Fruit fly (Drosophila melanogaster) whole organism, embryonic: ENCODE results near the gene CG13031.

Experiments used
- ATbp ChIP-seq: fragments of 200-800 bp; sonication (Bioruptor generic); optimal IDR thresholded peaks from 2 replicates; lab custom pipeline; 2017; ENCODE audit warnings: missing biosample characterization, mild to moderate bottlenecking, missing genetic modification characterization, missing genetic modification reagents
- Asciz ChIP-seq: fragments of 200-800 bp; sonication (Bioruptor generic); optimal IDR thresholded peaks from 2 replicates; lab custom pipeline; 2017; ENCODE audit warnings: missing biosample characterization, mild to moderate bottlenecking, missing genetic modification characterization, missing genetic modification reagents
- Bgb ChIP-seq: fragments of 200-800 bp; sonication (Bioruptor generic); IDR thresholded peaks from 2 replicates; pipeline ENCODE4 v1.3.6; 2022; ENCODE audit warnings: missing biosample characterization, missing genetic modification characterization; ENCODE audit not compliant: partially characterized antibody
- CG12071 ChIP-seq: fragments of 200-800 bp; sonication (Bioruptor generic); optimal IDR thresholded peaks from 3 replicates; lab custom pipeline; 2018; ENCODE audit warnings: missing biosample characterization, mild to moderate bottlenecking, missing genetic modification characterization
- CG12391 ChIP-seq: fragments of 200-800 bp; sonication (Bioruptor generic); optimal IDR thresholded peaks from 3 replicates; lab custom pipeline; 2018; ENCODE audit warnings: missing biosample characterization, mild to moderate bottlenecking, missing genetic modification characterization, moderate library complexity
- CG13624 ChIP-seq: fragments of 200-800 bp; sonication (Bioruptor generic); optimal IDR thresholded peaks from 2 replicates; lab custom pipeline; 2016; ENCODE audit warnings: missing biosample characterization, missing genetic modification characterization
- CG14860 ChIP-seq: fragments of 200-800 bp; sonication (Bioruptor generic); IDR thresholded peaks from 3 replicates; pipeline ENCODE4 v1.3.6; 2022; ENCODE audit warnings: missing biosample characterization, missing genetic modification characterization; ENCODE audit not compliant: partially characterized antibody
- CG15011 ChIP-seq: fragments of 200-800 bp; sonication (Bioruptor generic); optimal IDR thresholded peaks from 3 replicates; lab custom pipeline; 2018; ENCODE audit warnings: missing biosample characterization, mild to moderate bottlenecking, missing genetic modification characterization
- CG15514 ChIP-seq: fragments of 200-800 bp; sonication (Bioruptor generic); optimal IDR thresholded peaks from 3 replicates; lab custom pipeline; 2017; ENCODE audit warnings: missing biosample characterization, missing genetic modification characterization, mild to moderate bottlenecking, moderate library complexity, missing genetic modification reagents
- CG16779 ChIP-seq: fragments of 200-800 bp; sonication (Bioruptor generic); IDR thresholded peaks from 2 replicates; pipeline ENCODE4 v1.3.6; 2022; ENCODE audit warnings: missing biosample characterization, missing genetic modification characterization
- CG17359 ChIP-seq: fragments of 200-800 bp; sonication (Bioruptor generic); optimal IDR thresholded peaks from 3 replicates; lab custom pipeline; 2018; ENCODE audit warnings: missing biosample characterization, mild to moderate bottlenecking, missing genetic modification characterization, moderate library complexity
- CG18764 ChIP-seq: fragments of 200-800 bp; sonication (Bioruptor generic); optimal IDR thresholded peaks from 3 replicates; lab custom pipeline; 2016; ENCODE audit warnings: missing biosample characterization, missing genetic modification characterization
- CG2199 ChIP-seq: fragments of 200-800 bp; sonication (Bioruptor generic); IDR thresholded peaks from 3 replicates; pipeline ENCODE4 v1.3.6; 2022; ENCODE audit warnings: missing biosample characterization, missing genetic modification characterization
- CG2889 ChIP-seq: fragments of 200-800 bp; sonication (Bioruptor generic); IDR thresholded peaks from 3 replicates; pipeline ENCODE4 v1.3.6; 2022; ENCODE audit warnings: missing biosample characterization, missing genetic modification characterization
- CG31224 ChIP-seq: fragments of 200-800 bp; sonication (Bioruptor generic); IDR thresholded peaks from 2 replicates; pipeline ENCODE4 v1.3.6; 2022; ENCODE audit warnings: missing biosample characterization, missing genetic modification characterization
- CG33213 ChIP-seq: fragments of 200-800 bp; sonication (Bioruptor generic); optimal IDR thresholded peaks from 3 replicates; lab custom pipeline; 2016; ENCODE audit warnings: missing biosample characterization, missing genetic modification characterization
- CG7786 ChIP-seq: fragments of 200-800 bp; sonication (Bioruptor generic); optimal IDR thresholded peaks from 2 replicates; lab custom pipeline; 2016; ENCODE audit warnings: missing biosample characterization, missing genetic modification characterization
- CG7839 ChIP-seq: fragments of 200-800 bp; sonication (Bioruptor generic); optimal IDR thresholded peaks from 3 replicates; lab custom pipeline; 2018; ENCODE audit warnings: missing biosample characterization, mild to moderate bottlenecking, missing genetic modification characterization, moderate library complexity
- CG8281 ChIP-seq: fragments of 200-800 bp; sonication (Bioruptor generic); optimal IDR thresholded peaks from 2 replicates; lab custom pipeline; 2018; ENCODE audit warnings: missing biosample characterization, mild to moderate bottlenecking, missing genetic modification characterization, moderate library complexity
- CG9727 ChIP-seq: fragments of 200-800 bp; sonication (Bioruptor generic); optimal IDR thresholded peaks from 3 replicates; lab custom pipeline; 2017; ENCODE audit warnings: missing biosample characterization, mild to moderate bottlenecking, missing genetic modification characterization
- CG9876 ChIP-seq: fragments of 200-800 bp; sonication (Bioruptor generic); optimal IDR thresholded peaks from 2 replicates; lab custom pipeline; 2016; ENCODE audit warnings: missing biosample characterization, missing genetic modification characterization
- Camta ChIP-seq: fragments of 200-800 bp; sonication (Bioruptor generic); optimal IDR thresholded peaks from 2 replicates; lab custom pipeline; 2016; ENCODE audit warnings: missing biosample characterization, missing genetic modification characterization
- CoRest ChIP-seq: fragments of 200-800 bp; sonication (Bioruptor generic); optimal IDR thresholded peaks from 3 replicates; lab custom pipeline; 2018; ENCODE audit warnings: missing biosample characterization, mild to moderate bottlenecking, missing genetic modification characterization, moderate library complexity
- D19B ChIP-seq: fragments of 200-800 bp; sonication (Bioruptor generic); optimal IDR thresholded peaks from 2 replicates; lab custom pipeline; 2017; ENCODE audit warnings: missing biosample characterization, mild to moderate bottlenecking, missing genetic modification characterization
- Dbx ChIP-seq: fragments of 200-800 bp; sonication (Bioruptor generic); IDR thresholded peaks from 3 replicates; pipeline ENCODE4 v1.3.6; 2022; ENCODE audit warnings: missing biosample characterization, missing genetic modification characterization
- Doc2 ChIP-seq: fragments of 200-800 bp; sonication (Bioruptor generic); IDR thresholded peaks from 2 replicates; pipeline ENCODE4 v1.3.6; 2022; ENCODE audit warnings: missing biosample characterization, missing genetic modification characterization
- Dref ChIP-seq: fragments of 200-800 bp; sonication (Bioruptor generic); IDR thresholded peaks from 2 replicates; pipeline ENCODE4 v1.3.6; 2022; ENCODE audit warnings: missing biosample characterization, missing genetic modification characterization
- E2f1 ChIP-seq: fragments of 200-800 bp; sonication (Bioruptor generic); IDR thresholded peaks from 2 replicates; pipeline ENCODE4 v1.3.6; 2022; ENCODE audit warnings: missing biosample characterization, missing genetic modification characterization
- Gsc ChIP-seq: fragments of 200-800 bp; sonication (Bioruptor generic); IDR thresholded peaks from 2 replicates; pipeline ENCODE4 v1.3.6; 2022; ENCODE audit warnings: missing biosample characterization, missing genetic modification characterization
- HHEX ChIP-seq: fragments of 200-800 bp; sonication (Bioruptor generic); optimal IDR thresholded peaks from 3 replicates; lab custom pipeline; 2017; ENCODE audit warnings: missing biosample characterization, mild to moderate bottlenecking, missing genetic modification characterization, missing genetic modification reagents
- HLH3B ChIP-seq: fragments of 200-800 bp; sonication (Bioruptor generic); IDR thresholded peaks from 2 replicates; pipeline ENCODE4 v1.3.6; 2022; ENCODE audit warnings: missing biosample characterization, missing genetic modification characterization
- Hand ChIP-seq: fragments of 200-800 bp; sonication (Bioruptor generic); optimal IDR thresholded peaks from 2 replicates; lab custom pipeline; 2017; ENCODE audit warnings: mild to moderate bottlenecking, missing biosample characterization, missing genetic modification reagents, missing genetic modification characterization
- Hmr ChIP-seq: fragments of 200-800 bp; sonication (Bioruptor generic); optimal IDR thresholded peaks from 3 replicates; lab custom pipeline; 2017; ENCODE audit warnings: mild to moderate bottlenecking, missing biosample characterization, missing genetic modification reagents, missing genetic modification characterization
- Opbp ChIP-seq: fragments of 200-800 bp; sonication (Bioruptor generic); IDR thresholded peaks from 3 replicates; pipeline ENCODE4 v1.3.6; 2022; ENCODE audit warnings: missing biosample characterization, missing genetic modification characterization; ENCODE audit not compliant: partially characterized antibody
- Ravus ChIP-seq: fragments of 200-800 bp; sonication (Bioruptor generic); IDR thresholded peaks from 2 replicates; pipeline ENCODE4 v1.3.6; 2022; ENCODE audit warnings: missing biosample characterization, missing genetic modification characterization
- cato ChIP-seq: fragments of 200-800 bp; sonication (Bioruptor generic); optimal IDR thresholded peaks from 2 replicates; lab custom pipeline; 2016; ENCODE audit warnings: missing biosample characterization, missing genetic modification characterization, borderline replicate concordance
- caup ChIP-seq: fragments of 200-800 bp; sonication (Bioruptor generic); optimal IDR thresholded peaks from 3 replicates; lab custom pipeline; 2017; ENCODE audit warnings: missing biosample characterization, mild to moderate bottlenecking, missing genetic modification characterization, moderate library complexity; ENCODE audit not compliant: severe bottlenecking
- chm ChIP-seq: fragments of 200-800 bp; sonication (Bioruptor generic); IDR thresholded peaks from 2 replicates; pipeline ENCODE4 v1.3.6; 2022; ENCODE audit warnings: missing biosample characterization, missing genetic modification characterization
- grau ChIP-seq: fragments of 200-800 bp; optimal IDR thresholded peaks from 3 replicates; lab custom pipeline; 2019; ENCODE audit warnings: missing biosample characterization, mild to moderate bottlenecking, missing genetic modification characterization, moderate library complexity
- kay ChIP-seq: fragments of 200-800 bp; sonication (Bioruptor generic); optimal IDR thresholded peaks from 2 replicates; lab custom pipeline; 2016; ENCODE audit warnings: missing biosample characterization, missing genetic modification characterization
- psq ChIP-seq: fragments of 200-800 bp; sonication (Bioruptor generic); optimal IDR thresholded peaks from 2 replicates; lab custom pipeline; 2017; ENCODE audit warnings: missing biosample characterization, missing genetic modification characterization
- ranshi ChIP-seq: fragments of 200-800 bp; sonication (Bioruptor generic); IDR thresholded peaks from 2 replicates; pipeline ENCODE4 v1.3.6; 2022; ENCODE audit warnings: missing biosample characterization, missing genetic modification characterization
- repo ChIP-seq: fragments of 200-800 bp; sonication (Bioruptor generic); optimal IDR thresholded peaks from 2 replicates; lab custom pipeline; 2016; ENCODE audit warnings: missing biosample characterization, missing genetic modification characterization
- salm ChIP-seq: fragments of 200-800 bp; sonication (Bioruptor generic); optimal IDR thresholded peaks from 2 replicates; lab custom pipeline; 2018; ENCODE audit warnings: missing biosample characterization, mild to moderate bottlenecking, missing genetic modification characterization
- sc ChIP-seq, 3 experiments: fragments of >200 bp in 2 of 3; fragments of 200-800 bp in 1 of 3; sonication (Bioruptor generic) in 1 of 3; optimal IDR thresholded peaks; 2 replicates in 2 of 3; 3 replicates in 1 of 3; lab custom pipeline; 2017; ENCODE audit warnings: mild to moderate bottlenecking in 1 of 3, missing biosample characterization in 1 of 3, missing genetic modification characterization in 1 of 3, missing genetic modification reagents in 1 of 3
- sens-2 ChIP-seq: fragments of 200-800 bp; sonication (Bioruptor generic); IDR thresholded peaks from 2 replicates; pipeline ENCODE4 v1.3.6; 2022; ENCODE audit warnings: missing biosample characterization, missing genetic modification characterization
- stc ChIP-seq: fragments of 200-800 bp; sonication (Bioruptor generic); IDR thresholded peaks from 2 replicates; pipeline ENCODE4 v1.3.6; 2022; ENCODE audit warnings: missing biosample characterization, missing genetic modification characterization
- tap ChIP-seq: fragments of 200-800 bp; optimal IDR thresholded peaks from 3 replicates; lab custom pipeline; 2019; ENCODE audit warnings: missing biosample characterization, mild to moderate bottlenecking, missing genetic modification characterization, moderate library complexity

Gene CG13031

DNA sequence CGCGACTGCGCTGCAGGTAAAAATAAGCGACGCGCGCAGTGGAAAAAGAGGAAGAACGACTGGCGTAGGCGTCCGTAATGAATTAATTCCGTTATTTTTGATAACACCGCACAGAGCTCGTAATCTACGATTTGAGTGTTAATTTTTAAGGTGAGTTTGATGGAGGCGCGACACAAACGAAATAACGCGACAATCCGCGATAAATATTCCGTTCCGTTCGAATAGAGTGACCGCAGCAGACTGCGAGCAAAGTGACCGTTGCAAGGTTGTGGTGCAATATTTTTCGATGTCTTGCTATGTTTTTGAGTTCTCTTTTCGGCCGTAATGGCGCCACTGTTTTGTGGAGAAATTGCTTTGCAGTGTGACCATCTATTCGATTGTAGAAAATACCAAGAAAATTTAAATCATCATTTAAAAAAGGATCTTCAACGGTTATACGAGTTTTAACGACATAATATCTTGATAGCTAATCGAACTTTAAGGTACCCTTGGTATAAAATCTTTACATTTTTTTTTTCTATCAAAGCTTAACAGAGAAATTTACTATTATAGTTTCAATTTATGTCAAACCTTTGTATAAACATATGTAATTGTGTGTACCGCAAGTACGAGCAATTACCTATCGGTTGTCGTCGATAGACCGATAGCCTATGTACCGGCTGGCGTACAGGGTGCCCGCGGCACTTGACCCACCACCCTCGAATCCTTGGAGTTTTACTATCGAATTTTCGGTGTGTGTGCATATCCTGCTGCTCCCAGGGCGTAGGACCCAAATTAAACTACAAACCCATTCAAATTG, 13.0 kb upstream of the CG13031 start, which contains the start of the genes CG43954, Lasp and Dab (continued):
- TF ChIP-seq Hmr (peak; percentile 78), CG2199 (GFP tag; lab: Robert Waterston, UW) (peak; percentile 81; the same call in 1 of the 3 replicates), Asciz (peak; percentile 13), CG9727 (GFP tag; lab: Kevin White, UChicago) (peak; percentile 38), CG18764 (GFP tag; lab: Kevin White, UChicago) (no peak), CG7839 (tag; lab: Kevin White, UChicago) (peak; percentile 9), cato (GFP tag; lab: Kevin White, UChicago) (no peak), E2f1 (GFP tag; lab: Robert Waterston, UW) (no peak), CG7786 (GFP tag; lab: Kevin White, UChicago) (no peak), CG9876 (GFP tag; lab: Kevin White, UChicago) (no peak), grau (tag; lab: Kevin White, UChicago) (peak; percentile 29), ATbp (GFP tag; lab: Kevin White, UChicago) (no peak), Dref (GFP tag; lab: Robert Waterston, UW) (peak; percentile 77), Gsc (no peak), Opbp (GFP tag; lab: Robert Waterston, UW) (0 out of 3 replicates have a peak, but pooled peaks have one; percentile 5), stc (GFP tag; lab: Robert Waterston, UW) (peak; percentile 60), sens-2 (GFP tag; lab: Robert Waterston, UW) (no peak), ranshi (GFP tag; lab: Robert Waterston, UW) (no peak), CG33213 (GFP tag; lab: Kevin White, UChicago) (peak; percentile 90), CG17359 (tag; lab: Kevin White, UChicago) (peak; percentile 22), Dbx (GFP tag; lab: Robert Waterston, UW) (peak; percentile 26; the same call in 1 of the 3 replicates), CG31224 (GFP tag; lab: Robert Waterston, UW) (no peak), psq (GFP tag; lab: Kevin White, UChicago) (peak; percentile 8), CG16779 (GFP tag; lab: Robert Waterston, UW) (0 out of 2 replicates have a peak, but pooled peaks have one; percentile 25), Camta (GFP tag; lab: Kevin White, UChicago) (no peak), Ravus (no peak), CoRest (tag; lab: Kevin White, UChicago) (peak; percentile 21), caup (GFP tag; lab: Kevin White, UChicago) (peak; percentile 24), HHEX (no peak), sc (optimal IDR thresholded peaks at IDR 0.05; lab: Kevin White, UChicago) (no peak), sc (GFP tag; optimal IDR thresholded peaks at IDR 0.05; lab: Kevin White, UChicago) (no peak), D19B (GFP tag; lab: Kevin White, UChicago) (no peak), CG12071 (GFP tag; lab: Kevin White, UChicago) (peak; percentile 3), Hand (no peak), HLH3B (GFP tag; lab: Robert Waterston, UW) (no peak; the same call in 1 of the 2 replicates), CG15514 (GFP tag; lab: Kevin White, UChicago) (peak; percentile 71), CG8281 (no peak), CG15011 (GFP tag; lab: Kevin White, UChicago) (no peak), CG13624 (GFP tag; lab: Kevin White, UChicago) (no peak), tap (tag; lab: Kevin White, UChicago) (no peak), chm (peak; percentile 84), salm (tag; lab: Kevin White, UChicago) (peak; percentile 14), CG2889 (GFP tag; lab: Robert Waterston, UW) (no peak), CG14860 (GFP tag; lab: Robert Waterston, UW) (no peak; the same call in 2 of the 3 replicates), Doc2 (GFP tag; lab: Robert Waterston, UW) (no peak), kay (no peak), CG12391 (peak; percentile 26), Bgb (GFP tag; lab: Robert Waterston, UW) (peak; percentile 68), repo (GFP tag; lab: Kevin White, UChicago) (peak; percentile 15)
